Fruit fly (Drosophila melanogaster) whole organism, embryonic: ENCODE results near the gene Taf6.
A peak's percentile ranks its signal among the peaks of the same experiment; 100 is the strongest.

Experiments
- Ada2b ChIP-seq: fragments of 200-800 bp; sonication (Bioruptor generic); IDR thresholded peaks from 2 replicates; pipeline ENCODE4 v1.3.6; 2022; ENCODE audit warnings: missing biosample characterization, missing genetic modification characterization
- Antp ChIP-seq: fragments of 200-800 bp; sonication (Bioruptor generic); optimal IDR thresholded peaks from 3 replicates; lab custom pipeline; 2016; ENCODE audit warnings: missing biosample characterization, missing genetic modification characterization
- Atf-2 ChIP-seq: fragments of 200-800 bp; sonication (Bioruptor generic); optimal IDR thresholded peaks from 2 replicates; lab custom pipeline; 2016; ENCODE audit warnings: missing biosample characterization, missing genetic modification characterization
- Bdp1 ChIP-seq: fragments of 200-800 bp; sonication (Bioruptor generic); optimal IDR thresholded peaks from 3 replicates; lab custom pipeline; 2016; ENCODE audit warnings: missing biosample characterization, missing genetic modification characterization
- CG10431 ChIP-seq: fragments of 200-800 bp; sonication (Bioruptor generic); optimal IDR thresholded peaks from 3 replicates; lab custom pipeline; 2018; ENCODE audit warnings: missing biosample characterization, mild to moderate bottlenecking, missing genetic modification characterization
- CG11247 ChIP-seq: fragments of 200-800 bp; sonication (Bioruptor generic); IDR thresholded peaks from 2 replicates; pipeline ENCODE4 v1.3.6; 2022; ENCODE audit warnings: missing biosample characterization, missing genetic modification characterization
- CG12071 ChIP-seq: fragments of 200-800 bp; sonication (Bioruptor generic); optimal IDR thresholded peaks from 3 replicates; lab custom pipeline; 2018; ENCODE audit warnings: missing biosample characterization, mild to moderate bottlenecking, missing genetic modification characterization
- CG13287 ChIP-seq: fragments of 200-800 bp; sonication (Bioruptor generic); IDR thresholded peaks from 2 replicates; pipeline ENCODE4 v1.3.6; 2022; ENCODE audit warnings: missing biosample characterization, missing genetic modification characterization; ENCODE audit not compliant: partially characterized antibody
- CG13624 ChIP-seq: fragments of 200-800 bp; sonication (Bioruptor generic); optimal IDR thresholded peaks from 2 replicates; lab custom pipeline; 2016; ENCODE audit warnings: missing biosample characterization, missing genetic modification characterization
- CG13894 ChIP-seq: fragments of 200-800 bp; sonication (Bioruptor generic); optimal IDR thresholded peaks from 3 replicates; lab custom pipeline; 2018; ENCODE audit warnings: missing biosample characterization, mild to moderate bottlenecking, missing genetic modification characterization, moderate library complexity
- CG15514 ChIP-seq: fragments of 200-800 bp; sonication (Bioruptor generic); optimal IDR thresholded peaks from 3 replicates; lab custom pipeline; 2017; ENCODE audit warnings: missing biosample characterization, missing genetic modification characterization, mild to moderate bottlenecking, moderate library complexity, missing genetic modification reagents
- CG18262 ChIP-seq: fragments of 200-800 bp; optimal IDR thresholded peaks from 3 replicates; lab custom pipeline; 2019; ENCODE audit warnings: missing biosample characterization, mild to moderate bottlenecking, missing genetic modification characterization, moderate library complexity
- CG18599 ChIP-seq: fragments of 200-800 bp; sonication (Bioruptor generic); optimal IDR thresholded peaks from 3 replicates; lab custom pipeline; 2017; ENCODE audit warnings: missing biosample characterization, missing genetic modification characterization, mild to moderate bottlenecking, moderate library complexity, missing genetic modification reagents
- CG2116 ChIP-seq: fragments of 200-800 bp; sonication (Bioruptor generic); optimal IDR thresholded peaks from 3 replicates; lab custom pipeline; 2018; ENCODE audit warnings: missing biosample characterization, mild to moderate bottlenecking, missing genetic modification characterization
- CG31224 ChIP-seq: fragments of 200-800 bp; sonication (Bioruptor generic); IDR thresholded peaks from 2 replicates; pipeline ENCODE4 v1.3.6; 2022; ENCODE audit warnings: missing biosample characterization, missing genetic modification characterization
- CG3281 ChIP-seq: fragments of 200-800 bp; sonication (Bioruptor generic); optimal IDR thresholded peaks from 3 replicates; lab custom pipeline; 2017; ENCODE audit warnings: missing biosample characterization, mild to moderate bottlenecking, missing genetic modification characterization
- CG4328 ChIP-seq: fragments of 200-800 bp; sonication (Bioruptor generic); optimal IDR thresholded peaks from 3 replicates; lab custom pipeline; 2017; ENCODE audit warnings: missing biosample characterization, missing genetic modification reagents, missing genetic modification characterization
- CG4360 ChIP-seq: fragments of 200-800 bp; sonication (Bioruptor generic); IDR thresholded peaks from 2 replicates; pipeline ENCODE4 v1.3.6; 2022; ENCODE audit warnings: missing biosample characterization, missing genetic modification characterization
- CG6765 ChIP-seq: fragments of 200-800 bp; sonication (Bioruptor generic); optimal IDR thresholded peaks from 3 replicates; lab custom pipeline; 2017; ENCODE audit warnings: missing biosample characterization, mild to moderate bottlenecking, missing genetic modification characterization
- CG6791 ChIP-seq: fragments of 200-800 bp; sonication (Bioruptor generic); IDR thresholded peaks from 3 replicates; pipeline ENCODE4 v1.3.6; 2022; ENCODE audit warnings: missing biosample characterization, missing genetic modification characterization; ENCODE audit not compliant: partially characterized antibody
- CG6813 ChIP-seq: fragments of 200-800 bp; sonication (Bioruptor generic); optimal IDR thresholded peaks from 2 replicates; lab custom pipeline; 2017; ENCODE audit warnings: missing biosample characterization, missing genetic modification characterization, mild to moderate bottlenecking, moderate library complexity, missing genetic modification reagents
- CG9876 ChIP-seq: fragments of 200-800 bp; sonication (Bioruptor generic); optimal IDR thresholded peaks from 2 replicates; lab custom pipeline; 2016; ENCODE audit warnings: missing biosample characterization, missing genetic modification characterization
- Dip3 ChIP-seq: fragments of 200-800 bp; sonication (Bioruptor generic); optimal IDR thresholded peaks from 3 replicates; lab custom pipeline; 2016; ENCODE audit warnings: missing biosample characterization, missing genetic modification characterization
- Fer2 ChIP-seq: fragments of 200-800 bp; sonication (Bioruptor generic); optimal IDR thresholded peaks from 2 replicates; lab custom pipeline; 2018; ENCODE audit warnings: missing biosample characterization, mild to moderate bottlenecking, missing genetic modification characterization, moderate library complexity
- HHEX ChIP-seq: fragments of 200-800 bp; sonication (Bioruptor generic); optimal IDR thresholded peaks from 3 replicates; lab custom pipeline; 2017; ENCODE audit warnings: missing biosample characterization, mild to moderate bottlenecking, missing genetic modification characterization, missing genetic modification reagents
- HmgD ChIP-seq: fragments of 200-800 bp; sonication (Bioruptor generic); optimal IDR thresholded peaks from 3 replicates; lab custom pipeline; 2016; ENCODE audit warnings: missing biosample characterization, missing genetic modification characterization
- NFAT ChIP-seq: fragments of 200-800 bp; sonication (Bioruptor generic); IDR thresholded peaks from 2 replicates; pipeline ENCODE4 v1.3.6; 2022; ENCODE audit warnings: missing biosample characterization, missing genetic modification characterization
- NK7.1 ChIP-seq: fragments of 200-800 bp; sonication (Bioruptor generic); optimal IDR thresholded peaks from 3 replicates; lab custom pipeline; 2016; ENCODE audit warnings: missing biosample characterization, missing genetic modification characterization
- Nf-YB ChIP-seq: fragments of 200-800 bp; sonication (Bioruptor generic); optimal IDR thresholded peaks from 3 replicates; lab custom pipeline; 2019; ENCODE audit warnings: missing biosample characterization, mild to moderate bottlenecking, missing genetic modification characterization, moderate library complexity
- Opbp ChIP-seq: fragments of 200-800 bp; sonication (Bioruptor generic); IDR thresholded peaks from 3 replicates; pipeline ENCODE4 v1.3.6; 2022; ENCODE audit warnings: missing biosample characterization, missing genetic modification characterization; ENCODE audit not compliant: partially characterized antibody
- Ptx1 ChIP-seq: fragments of 200-800 bp; sonication (Bioruptor generic); IDR thresholded peaks from 2 replicates; pipeline ENCODE4 v1.3.6; 2022; ENCODE audit warnings: missing biosample characterization, missing genetic modification characterization
- Usf ChIP-seq: fragments of 200-800 bp; sonication (Bioruptor generic); optimal IDR thresholded peaks from 2 replicates; lab custom pipeline; 2017; ENCODE audit warnings: missing genotype, missing biosample characterization, missing genetic modification characterization
- az2 ChIP-seq: fragments of 200-800 bp; sonication (Bioruptor generic); optimal IDR thresholded peaks from 3 replicates; lab custom pipeline; 2016; ENCODE audit warnings: missing biosample characterization, missing genetic modification characterization
- cg ChIP-seq: fragments of 200-800 bp; sonication (Bioruptor generic); optimal IDR thresholded peaks from 3 replicates; lab custom pipeline; 2019; ENCODE audit warnings: missing biosample characterization, mild to moderate bottlenecking, missing genetic modification characterization, moderate library complexity
- crol ChIP-seq: fragments of 200-800 bp; sonication (Bioruptor generic); IDR thresholded peaks from 2 replicates; pipeline ENCODE4 v1.3.6; 2022; ENCODE audit warnings: missing biosample characterization, missing genetic modification characterization
- crp ChIP-seq, 2 experiments: fragments of 200-800 bp; sonication (Bioruptor generic); optimal IDR thresholded peaks; 2 replicates in 1 of 2; 3 replicates in 1 of 2; lab custom pipeline; 2017; ENCODE audit warnings: missing biosample characterization in 2 of 2, missing genetic modification characterization in 2 of 2, mild to moderate bottlenecking in 1 of 2, moderate library complexity in 1 of 2
- dimm ChIP-seq: fragments of 200-800 bp; sonication (Bioruptor generic); IDR thresholded peaks from 2 replicates; pipeline ENCODE4 v1.3.6; 2022; ENCODE audit warnings: missing biosample characterization, missing genetic modification characterization
- ftz-f1 ChIP-seq: fragments of 200-800 bp; sonication (Bioruptor generic); optimal IDR thresholded peaks from 2 replicates; lab custom pipeline; 2016; ENCODE audit warnings: missing biosample characterization, missing genetic modification characterization
- kay ChIP-seq: fragments of 200-800 bp; sonication (Bioruptor generic); optimal IDR thresholded peaks from 2 replicates; lab custom pipeline; 2016; ENCODE audit warnings: missing biosample characterization, missing genetic modification characterization
- odd ChIP-seq: fragments of 200-800 bp; sonication (Bioruptor generic); optimal IDR thresholded peaks from 2 replicates; lab custom pipeline; 2017; ENCODE audit warnings: missing biosample characterization, mild to moderate bottlenecking, missing genetic modification characterization
- run ChIP-seq: fragments of 200-800 bp; sonication (Bioruptor generic); optimal IDR thresholded peaks from 3 replicates; lab custom pipeline; 2018; ENCODE audit warnings: missing biosample characterization, mild to moderate bottlenecking, missing genetic modification characterization
- slou ChIP-seq: fragments of 200-800 bp; sonication (Bioruptor generic); optimal IDR thresholded peaks from 3 replicates; lab custom pipeline; 2016; ENCODE audit warnings: missing biosample characterization, missing genetic modification characterization
- sna ChIP-seq: fragments of 200-800 bp; sonication (Bioruptor generic); IDR thresholded peaks from 2 replicates; pipeline ENCODE4 v1.3.6; 2022; ENCODE audit warnings: missing biosample characterization, missing genetic modification characterization; ENCODE audit not compliant: partially characterized antibody
- tio ChIP-seq: fragments of 200-800 bp; sonication (Bioruptor generic); optimal IDR thresholded peaks from 2 replicates; lab custom pipeline; 2017; ENCODE audit warnings: missing biosample characterization, missing genetic modification characterization, inconsistent platforms
- vfl ChIP-seq: fragments of 200-800 bp; sonication (Bioruptor generic); optimal IDR thresholded peaks from 2 replicates; lab custom pipeline; 2016; ENCODE audit warnings: missing biosample characterization, missing genetic modification characterization
- vnd ChIP-seq: fragments of 200-800 bp; sonication (Bioruptor generic); IDR thresholded peaks from 3 replicates; pipeline ENCODE4 v1.3.6; 2022; ENCODE audit warnings: missing biosample characterization, missing genetic modification characterization; ENCODE audit not compliant: partially characterized antibody
- vvl ChIP-seq: fragments of 200-800 bp; sonication (Bioruptor generic); IDR thresholded peaks from 2 replicates; pipeline ENCODE4 v1.3.6; 2022; ENCODE audit warnings: missing biosample characterization, missing genetic modification characterization

The Taf6 gene

DNA sequence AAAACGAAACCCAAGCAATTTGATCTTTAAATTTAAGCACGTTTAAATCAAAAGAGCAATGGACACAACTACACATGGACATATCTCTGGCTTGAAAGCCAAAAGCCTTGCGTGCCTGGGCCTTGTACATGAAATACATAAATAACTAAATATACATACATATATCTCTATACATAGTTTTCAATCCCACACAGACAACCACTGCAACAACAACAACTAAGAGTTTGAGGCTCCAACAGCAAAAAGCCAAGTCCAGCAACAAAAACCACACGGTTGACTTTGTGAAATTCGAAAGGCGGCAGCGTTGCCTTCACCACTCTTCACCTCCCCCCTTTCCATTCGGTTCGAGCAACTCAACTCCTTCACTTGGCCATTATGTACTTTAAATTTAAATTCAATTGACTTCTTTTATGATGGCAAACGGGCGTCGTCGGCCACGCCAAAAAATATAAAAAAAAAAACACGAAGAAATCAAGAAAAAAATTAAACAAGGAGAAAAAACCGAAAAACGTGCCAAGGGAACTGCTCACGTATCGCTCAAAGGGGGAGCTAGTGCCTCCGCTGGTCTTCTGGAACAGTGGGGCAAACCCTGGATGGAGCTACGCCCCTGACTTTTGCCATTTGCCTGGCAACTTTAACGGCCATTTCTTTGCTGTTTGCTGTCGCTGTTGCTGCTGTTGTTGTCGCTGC lies 38.7 kb upstream of the Taf6 start:
- TF ChIP-seq crol (GFP tag; lab: Robert Waterston, UW) (peak; percentile 39), cg (GFP tag; lab: Kevin White, UChicago) (peak; percentile 43), crp (GFP tag; optimal IDR thresholded peaks at IDR 0.05; lab: Kevin White, UChicago) (no peak), NFAT (GFP tag; lab: Robert Waterston, UW) (no peak), CG4360 (GFP tag; lab: Robert Waterston, UW) (peak; percentile 73), Usf (no peak)

DNA sequence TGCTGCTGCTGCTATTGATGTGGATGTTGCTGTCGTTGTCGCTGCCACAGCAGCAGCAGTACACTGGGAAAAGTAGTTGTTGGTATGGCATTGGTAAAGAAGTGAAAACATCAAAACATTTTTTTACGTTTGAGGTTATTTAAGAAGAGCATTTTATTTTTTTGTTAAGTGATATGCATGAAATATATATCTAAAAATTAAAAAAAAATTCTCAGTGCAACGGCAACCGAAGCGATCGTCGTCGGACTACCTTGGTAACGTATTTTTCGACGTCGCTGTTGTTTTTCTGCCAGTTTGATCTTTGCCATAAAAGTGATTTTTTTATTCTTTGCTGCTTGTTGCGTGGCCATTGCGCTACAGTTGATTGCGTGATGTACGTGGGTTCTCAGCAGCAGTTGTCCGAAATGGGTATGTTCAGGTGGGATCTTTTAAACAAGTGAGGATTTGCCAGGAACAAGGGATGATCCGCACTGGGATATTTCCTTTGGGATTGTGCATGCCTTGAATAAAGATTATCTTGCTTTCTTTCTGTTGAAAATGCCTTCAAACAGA lies 38.1 kb upstream of the Taf6 start:
- peak; percentile 86 for TF ChIP-seq CG31224 (GFP tag; lab: Robert Waterston, UW)
- peak; percentile 87 for TF ChIP-seq CG12071 (GFP tag; lab: Kevin White, UChicago)
- TF ChIP-seq CG9876 (GFP tag; lab: Kevin White, UChicago): peak; percentile 54
- no peak for TF ChIP-seq CG6791 (GFP tag; lab: Robert Waterston, UW)
- peak; percentile 88 for TF ChIP-seq run
- peak; percentile 94 for TF ChIP-seq CG4328 (GFP tag; lab: Kevin White, UChicago)
- TF ChIP-seq kay (GFP tag; lab: Kevin White, UChicago): peak; percentile 87
- TF ChIP-seq Antp (GFP tag; lab: Kevin White, UChicago): peak; percentile 88
- peak; percentile 94 for TF ChIP-seq CG18599 (GFP tag; lab: Kevin White, UChicago)
- TF ChIP-seq CG6765: peak; percentile 88
- peak; percentile 83 for TF ChIP-seq Nf-YB (GFP tag; lab: Kevin White, UChicago)
- TF ChIP-seq sna (GFP tag; lab: Robert Waterston, UW): no peak
- peak; percentile 98 for TF ChIP-seq vvl (GFP tag; lab: Robert Waterston, UW)
- TF ChIP-seq CG13894 (tag; lab: Kevin White, UChicago): peak; percentile 91
- TF ChIP-seq CG6813 (GFP tag; lab: Kevin White, UChicago): peak; percentile 95
- peak; percentile 86 for TF ChIP-seq Dip3 (GFP tag; lab: Kevin White, UChicago)
- TF ChIP-seq tio: peak; percentile 92
- TF ChIP-seq CG2116: peak; percentile 68
- no peak for TF ChIP-seq Opbp
- peak; percentile 94 for TF ChIP-seq Ptx1 (GFP tag; lab: Robert Waterston, UW)
- TF ChIP-seq az2 (GFP tag; lab: Kevin White, UChicago): peak; percentile 96
- TF ChIP-seq Bdp1: peak; percentile 86
- no peak for TF ChIP-seq CG13287 (GFP tag; lab: Robert Waterston, UW)
- peak; percentile 91 for TF ChIP-seq Fer2 (tag; lab: Kevin White, UChicago)
- TF ChIP-seq odd (GFP tag; lab: Kevin White, UChicago): peak; percentile 92
- peak; percentile 95 for TF ChIP-seq Ada2b (GFP tag; lab: Robert Waterston, UW)
- peak; percentile 91 for TF ChIP-seq Atf-2 (GFP tag; lab: Kevin White, UChicago)
- peak; percentile 86 for TF ChIP-seq CG15514 (GFP tag; lab: Kevin White, UChicago)
- TF ChIP-seq ftz-f1 (GFP tag; lab: Kevin White, UChicago): peak; percentile 62
- peak; percentile 93 for TF ChIP-seq HHEX
- peak; percentile 95 for TF ChIP-seq CG18262 (tag; lab: Kevin White, UChicago)
- TF ChIP-seq CG13624 (GFP tag; lab: Kevin White, UChicago): peak; percentile 93
- TF ChIP-seq vfl (GFP tag; lab: Kevin White, UChicago): peak; percentile 91
- TF ChIP-seq HmgD (GFP tag; lab: Kevin White, UChicago): peak; percentile 33
- peak; percentile 83 for TF ChIP-seq dimm (GFP tag; lab: Robert Waterston, UW)
- peak; percentile 68 for TF ChIP-seq NK7.1 (GFP tag; lab: Kevin White, UChicago)
- TF ChIP-seq CG3281 (GFP tag; lab: Kevin White, UChicago): peak; percentile 93
- no peak for TF ChIP-seq vnd (GFP tag; lab: Robert Waterston, UW)
- peak; percentile 93 for TF ChIP-seq CG11247
- TF ChIP-seq slou (GFP tag; lab: Kevin White, UChicago): peak; percentile 91
- TF ChIP-seq CG10431 (GFP tag; lab: Kevin White, UChicago): peak; percentile 92
